Worm (Caenorhabditis elegans) whole organism, midembryonic: Measurements from ENCODE around the gene Y102E9.3.
A peak's percentile ranks its signal among the peaks of the same experiment; 100 is the strongest.

Source experiments
- cog-1 ChIP-seq: sonication (generic microtip); optimal IDR thresholded peaks from 2 replicates; lab custom pipeline; 2016; ENCODE audit warnings: missing genetic modification characterization, missing compliant biosample characterization
- flt-1 ChIP-seq: fragments of 200-800 bp; sonication (Bioruptor generic); IDR thresholded peaks from 2 replicates; pipeline ENCODE4 v1.3.6; 2022; ENCODE audit warnings: missing genetic modification characterization, missing compliant biosample characterization
- med-1 ChIP-seq: sonication (generic microtip); optimal IDR thresholded peaks from 2 replicates; lab custom pipeline; 2017; ENCODE audit warnings: missing genetic modification characterization, mild to moderate bottlenecking, missing compliant biosample characterization, antibody characterized with exemption, missing genetic modification reagents; ENCODE audit not compliant: insufficient read depth
- ref-1 ChIP-seq: fragments of 200-800 bp; sonication (Bioruptor generic); conservative IDR thresholded peaks from 2 replicates; pipeline ENCODE4 v1.3.6; 2022; ENCODE audit warnings: missing genetic modification reagents, missing genetic modification characterization, missing compliant biosample characterization
- tab-1 ChIP-seq: fragments of 200-800 bp; sonication (Bioruptor generic); IDR thresholded peaks from 2 replicates; pipeline ENCODE4 v1.3.6; 2022; ENCODE audit warnings: missing genetic modification characterization, missing compliant biosample characterization
- ztf-23 ChIP-seq: fragments of 200-800 bp; sonication (Bioruptor generic); IDR thresholded peaks from 2 replicates; pipeline ENCODE4 v1.3.6; 2022; ENCODE audit warnings: missing genetic modification reagents, missing genetic modification characterization, missing compliant biosample characterization
- ztf-29 ChIP-seq: fragments of 200-800 bp; sonication (Bioruptor generic); IDR thresholded peaks from 2 replicates; pipeline ENCODE4 v1.3.6; 2022; ENCODE audit warnings: missing genetic modification reagents, missing genetic modification characterization, missing compliant biosample characterization

- TF ChIP-seq tab-1 (no peak), ztf-29 (no peak), ztf-23 (GFP tag; lab: Robert Waterston, UW) (no peak), med-1 (GFP tag; lab: Kevin White, UChicago) (no peak), flt-1 (GFP tag; lab: Robert Waterston, UW) (no peak), ref-1 (no peak), cog-1 (tag; lab: Kevin White, UChicago) (peak; percentile 56)
Observed at ce11 chrIII:6709983-6710382, 24.3 kb downstream of the Y102E9.3 start, which contains the start of gene isw-1.
